Fruit fly (Drosophila melanogaster) S2 (cell line): ENCODE results near the gene CG2991.

Experiments
- CG8478 ChIP-seq: fragments of >200 bp; optimal IDR thresholded peaks from 2 replicates; lab custom pipeline; 2018
- CTCF ChIP-seq, 2 experiments: fragments of >200 bp; optimal IDR thresholded peaks; 2 replicates each; lab custom pipeline; 2018

dm6 chr2L:2857862-2858734, 1.1 kb downstream of the CG2991 start:
- TF ChIP-seq CG8478 (lab: Kevin White, UChicago): no peak
- no peak for TF ChIP-seq CTCF (optimal IDR thresholded peaks at IDR 0.05; lab: Kevin White, UChicago)
